Worm (Caenorhabditis elegans): ENCODE results near the gene Y66D12A.1.

Y66D12A.1 gene

ce11 chrIII:11657185-11657817 is 49.3 kb downstream of the Y66D12A.1 start, which contains the start of gene crh-1:
TSS of gene crh-1 (plus strand) at chrIII:11657767.
- TF ChIP-seq ceh-100 (GFP tag; IDR thresholded peaks at IDR 0.05) (no peak), mcd-1 (GFP tag; IDR thresholded peaks at IDR 0.05) (peak; percentile 75), lin-40 (tag; optimal IDR thresholded peaks at IDR 0.05) (peak; percentile 81), Y79H2A.3 (GFP tag; conservative IDR thresholded peaks at IDR 0.05) (no peak), madf-8 (GFP tag; conservative IDR thresholded peaks at IDR 0.05) (0 out of 2 replicates have a peak, but pooled peaks have one; percentile 29), F33H1.4 (GFP tag; IDR thresholded peaks at IDR 0.05) (peak; percentile 50), snpc-3.4 (tag; optimal IDR thresholded peaks at IDR 0.05) (peak; percentile 3), xnd-1 (tag; optimal IDR thresholded peaks at IDR 0.05) (peak; percentile 42), snpc-4 (GFP tag; optimal IDR thresholded peaks at IDR 0.05) (peak; percentile 14), snpc-4 (tag; optimal IDR thresholded peaks at IDR 0.05) (peak in 2 of 4 experiments; percentile 4 to 22), snpc-1.3 (tag; optimal IDR thresholded peaks at IDR 0.05; ENCODE audit: insufficient read depth) (peak; percentile 56), ztf-26 (tag; optimal IDR thresholded peaks at IDR 0.05) (peak; percentile 52), gei-17 (GFP tag; optimal IDR thresholded peaks at IDR 0.05) (peak; percentile 33), lsl-1 (GFP tag; optimal IDR thresholded peaks at IDR 0.05) (peak; percentile 53), sptf-2 (GFP tag; optimal IDR thresholded peaks at IDR 0.05) (no peak), nhr-80 (tag; optimal IDR thresholded peaks at IDR 0.05) (peak; percentile 42), Y56A3A.18 (GFP tag; IDR thresholded peaks at IDR 0.05) (peak; percentile 13; the same call in 1 of the 2 replicates), ekl-4 (GFP tag; IDR thresholded peaks at IDR 0.05) (peak; percentile 54; the same call in 1 of the 2 replicates), let-607 (tag; optimal IDR thresholded peaks at IDR 0.05) (peak in 1 of 2 experiments; percentile 17), efl-1 (GFP tag; optimal IDR thresholded peaks at IDR 0.05) (peak; percentile 41), F23B12.7 (tag; optimal IDR thresholded peaks at IDR 0.05; ENCODE audit: insufficient read depth) (peak; percentile 38), B0336.3 (GFP tag; IDR thresholded peaks at IDR 0.05) (peak; percentile 72), snpc-1.1 (tag; optimal IDR thresholded peaks at IDR 0.05; ENCODE audit: insufficient read depth) (peak; percentile 6), D2030.7 (GFP tag; IDR thresholded peaks at IDR 0.05) (peak; percentile 57), rcor-1 (GFP tag; IDR thresholded peaks at IDR 0.05) (peak; percentile 46; the same call in 1 of the 2 replicates), attf-5 (GFP tag; optimal IDR thresholded peaks at IDR 0.05) (peak; percentile 43), tbp1 (GFP tag; optimal IDR thresholded peaks at IDR 0.05) (peak; percentile 57), B0261.1 (tag; optimal IDR thresholded peaks at IDR 0.05) (no peak), ets-4 (GFP tag; optimal IDR thresholded peaks at IDR 0.05) (no peak), hmg-20 (GFP tag; IDR thresholded peaks at IDR 0.05) (0 out of 2 replicates have a peak, but pooled peaks have one; percentile 49), lsy-27 (tag; optimal IDR thresholded peaks at IDR 0.05; ENCODE audit: borderline replicate concordance, insufficient read depth) (no peak), lin-35 (GFP tag; optimal IDR thresholded peaks at IDR 0.05) (peak in 1 of 3 experiments; percentile 4), egl-44 (GFP tag; IDR thresholded peaks at IDR 0.05) (no peak), hmg-1.2 (GFP tag; IDR thresholded peaks at IDR 0.05) (peak; percentile 99), pbrm-1 (GFP tag; IDR thresholded peaks at IDR 0.05) (peak; percentile 71; the same call in 1 of the 2 replicates), ZK185.1 (tag; optimal IDR thresholded peaks at IDR 0.05; ENCODE audit: poor library complexity, severe bottlenecking) (no peak), lin-54 (GFP tag; optimal IDR thresholded peaks at IDR 0.05) (peak; percentile 70), cebp-1 (GFP tag; IDR thresholded peaks at IDR 0.05) (no peak), cebp-1 (tag; optimal IDR thresholded peaks at IDR 0.05) (peak; percentile 7), tlf-1 (GFP tag; optimal IDR thresholded peaks at IDR 0.05) (peak; percentile 30), dox-1 (GFP tag; IDR thresholded peaks at IDR 0.05) (peak; percentile 78), nfyb-1 (GFP tag; IDR thresholded peaks at IDR 0.05) (peak; percentile 78), C06A6.2 (GFP tag; conservative IDR thresholded peaks at IDR 0.05) (no peak), ceh-91 (GFP tag; IDR thresholded peaks at IDR 0.05) (peak; percentile 43; the same call in 1 of the 2 replicates), madf-6 (GFP tag; IDR thresholded peaks at IDR 0.05) (peak; percentile 74), ceh-40 (GFP tag; IDR thresholded peaks at IDR 0.05) (no peak)

All from whole organism, young adult.